Fruit fly (Drosophila melanogaster) whole organism, prepupa: ENCODE results near the gene Ubx.

Source experiments
- Blimp-1 ChIP-seq: fragments of 200-800 bp; sonication (Bioruptor generic); optimal IDR thresholded peaks from 3 replicates; lab custom pipeline; 2017; ENCODE audit warnings: missing biosample characterization, missing genetic modification characterization, mild to moderate bottlenecking, moderate library complexity, missing genetic modification reagents
- CG10669 ChIP-seq: fragments of 200-800 bp; sonication (Bioruptor generic); optimal IDR thresholded peaks from 3 replicates; lab custom pipeline; 2018; ENCODE audit warnings: missing biosample characterization, mild to moderate bottlenecking, missing genetic modification characterization, moderate library complexity
- CG11294 ChIP-seq: fragments of 200-800 bp; sonication (Bioruptor generic); IDR thresholded peaks from 2 replicates; pipeline ENCODE4 v1.3.6; 2022; ENCODE audit warnings: missing biosample characterization, missing genetic modification characterization
- CG1621 ChIP-seq: fragments of 200-800 bp; sonication (Bioruptor generic); optimal IDR thresholded peaks from 3 replicates; lab custom pipeline; 2018; ENCODE audit warnings: missing biosample characterization, mild to moderate bottlenecking, missing genetic modification characterization
- CG3032 ChIP-seq: fragments of 200-800 bp; optimal IDR thresholded peaks from 2 replicates; lab custom pipeline; 2019; ENCODE audit warnings: missing biosample characterization, mild to moderate bottlenecking, missing genetic modification characterization, moderate library complexity
- CG31627 ChIP-seq: fragments of 200-800 bp; sonication (Bioruptor generic); optimal IDR thresholded peaks from 3 replicates; lab custom pipeline; 2016; ENCODE audit warnings: missing biosample characterization, missing genetic modification characterization
- CG34406 ChIP-seq: fragments of 200-800 bp; sonication (Bioruptor generic); optimal IDR thresholded peaks from 3 replicates; lab custom pipeline; 2016; ENCODE audit warnings: missing biosample characterization, missing genetic modification characterization
- CG3919 ChIP-seq: fragments of 200-800 bp; sonication (Bioruptor generic); optimal IDR thresholded peaks from 3 replicates; lab custom pipeline; 2016; ENCODE audit warnings: missing biosample characterization, missing genetic modification characterization
- CG4318 ChIP-seq: fragments of 200-800 bp; sonication (Bioruptor generic); optimal IDR thresholded peaks from 3 replicates; lab custom pipeline; 2017; ENCODE audit warnings: missing biosample characterization, mild to moderate bottlenecking, missing genetic modification characterization
- CG6276 ChIP-seq: fragments of 200-800 bp; sonication (Bioruptor generic); optimal IDR thresholded peaks from 2 replicates; lab custom pipeline; 2017; ENCODE audit warnings: missing biosample characterization, mild to moderate bottlenecking, missing genetic modification characterization
- CG6792 ChIP-seq: fragments of 200-800 bp; sonication (Bioruptor generic); optimal IDR thresholded peaks from 3 replicates; lab custom pipeline; 2016; ENCODE audit warnings: missing biosample characterization, missing genetic modification characterization
- CG6854 ChIP-seq: fragments of 200-800 bp; sonication (Bioruptor generic); optimal IDR thresholded peaks from 2 replicates; lab custom pipeline; 2017; ENCODE audit warnings: missing biosample characterization, mild to moderate bottlenecking, missing genetic modification characterization
- CG7368 ChIP-seq: fragments of 200-800 bp; sonication (Bioruptor generic); optimal IDR thresholded peaks from 3 replicates; lab custom pipeline; 2016; ENCODE audit warnings: missing biosample characterization, missing genetic modification characterization
- CG8119 ChIP-seq: fragments of 200-800 bp; sonication (Bioruptor generic); IDR thresholded peaks from 3 replicates; pipeline ENCODE4 v1.3.6; 2022; ENCODE audit warnings: missing biosample characterization, missing genetic modification characterization
- CG8319 ChIP-seq: fragments of 200-800 bp; sonication (Bioruptor generic); optimal IDR thresholded peaks from 3 replicates; lab custom pipeline; 2016; ENCODE audit warnings: missing biosample characterization, missing genetic modification characterization
- CG8632 ChIP-seq: fragments of 200-800 bp; sonication (Bioruptor generic); optimal IDR thresholded peaks from 3 replicates; lab custom pipeline; 2016; ENCODE audit warnings: missing biosample characterization, missing genetic modification characterization
- CG9139 ChIP-seq: fragments of 200-800 bp; sonication (Bioruptor generic); optimal IDR thresholded peaks from 3 replicates; lab custom pipeline; 2017; ENCODE audit warnings: missing biosample characterization, mild to moderate bottlenecking, missing genetic modification characterization
- Eip75B ChIP-seq: fragments of 200-800 bp; sonication (Bioruptor generic); optimal IDR thresholded peaks from 3 replicates; lab custom pipeline; 2016; ENCODE audit warnings: missing biosample characterization, missing genetic modification characterization
- Eip78C ChIP-seq: fragments of 200-800 bp; sonication (Bioruptor generic); peaks from one replicate; lab custom pipeline; 2016; ENCODE audit warnings: missing biosample characterization, missing genetic modification characterization
- Eip93F ChIP-seq: fragments of 200-800 bp; sonication (Bioruptor generic); optimal IDR thresholded peaks from 2 replicates; lab custom pipeline; 2016; ENCODE audit warnings: missing biosample characterization, mild to moderate bottlenecking, missing genetic modification characterization
- Ets96B ChIP-seq: fragments of 200-800 bp; optimal IDR thresholded peaks from 2 replicates; lab custom pipeline; 2019; ENCODE audit warnings: missing biosample characterization, mild to moderate bottlenecking, missing genetic modification characterization, moderate library complexity
- Gug ChIP-seq: fragments of 200-800 bp; sonication (Bioruptor generic); IDR thresholded peaks from 2 replicates; pipeline ENCODE4 v1.3.6; 2022; ENCODE audit warnings: missing biosample characterization, missing genetic modification characterization
- Hr38 ChIP-seq: sonication (Bioruptor generic); optimal IDR thresholded peaks from 2 replicates; lab custom pipeline; 2016; ENCODE audit warnings: missing biosample characterization, missing genetic modification characterization
- Hr39 ChIP-seq: fragments of 200-800 bp; sonication (Bioruptor generic); optimal IDR thresholded peaks from 2 replicates; lab custom pipeline; 2016; ENCODE audit warnings: missing biosample characterization, missing genetic modification characterization
- Hr4 ChIP-seq: fragments of 200-800 bp; sonication (Bioruptor generic); optimal IDR thresholded peaks from 3 replicates; lab custom pipeline; 2016; ENCODE audit warnings: missing biosample characterization, missing genetic modification characterization
- Met ChIP-seq: fragments of 200-800 bp; sonication (Bioruptor generic); optimal IDR thresholded peaks from 3 replicates; lab custom pipeline; 2016; ENCODE audit warnings: missing biosample characterization, missing genetic modification characterization
- OdsH ChIP-seq: fragments of 200-800 bp; sonication (Bioruptor generic); optimal IDR thresholded peaks from 3 replicates; lab custom pipeline; 2016; ENCODE audit warnings: missing biosample characterization, missing genetic modification characterization
- Smox ChIP-seq: fragments of 200-800 bp; sonication (Bioruptor generic); optimal IDR thresholded peaks from 3 replicates; lab custom pipeline; 2016; ENCODE audit warnings: missing biosample characterization, missing genetic modification characterization
- Sox102F ChIP-seq: fragments of 200-800 bp; sonication (Bioruptor generic); optimal IDR thresholded peaks from 2 replicates; lab custom pipeline; 2016; ENCODE audit warnings: missing biosample characterization, mild to moderate bottlenecking, missing genetic modification characterization
- Sox14 ChIP-seq: fragments of 200-800 bp; sonication (Bioruptor generic); optimal IDR thresholded peaks from 3 replicates; lab custom pipeline; 2016; ENCODE audit warnings: missing biosample characterization, missing genetic modification characterization
- Sox15 ChIP-seq: fragments of 200-800 bp; sonication (Bioruptor generic); optimal IDR thresholded peaks from 3 replicates; lab custom pipeline; 2016; ENCODE audit warnings: missing biosample characterization, missing genetic modification characterization
- achi ChIP-seq: fragments of 200-800 bp; sonication (Bioruptor generic); optimal IDR thresholded peaks from 3 replicates; lab custom pipeline; 2016; ENCODE audit warnings: missing biosample characterization, missing genetic modification characterization
- cyc ChIP-seq: fragments of 200-800 bp; sonication (Bioruptor generic); optimal IDR thresholded peaks from 3 replicates; lab custom pipeline; 2016; ENCODE audit warnings: missing biosample characterization, missing genetic modification characterization
- dac ChIP-seq: fragments of 200-800 bp; sonication (Bioruptor generic); optimal IDR thresholded peaks from 2 replicates; lab custom pipeline; 2017; ENCODE audit warnings: missing biosample characterization, mild to moderate bottlenecking, missing genetic modification characterization
- eg ChIP-seq: fragments of 200-800 bp; sonication (Bioruptor generic); IDR thresholded peaks from 3 replicates; pipeline ENCODE4 v1.3.6; 2022; ENCODE audit warnings: missing biosample characterization, missing genetic modification characterization
- esn ChIP-seq: fragments of 200-800 bp; sonication (Bioruptor generic); optimal IDR thresholded peaks from 2 replicates; lab custom pipeline; 2016; ENCODE audit warnings: missing biosample characterization, mild to moderate bottlenecking, missing genetic modification characterization, moderate library complexity
- fd85E ChIP-seq: fragments of 200-800 bp; sonication (Bioruptor generic); optimal IDR thresholded peaks from 3 replicates; lab custom pipeline; 2016; ENCODE audit warnings: missing biosample characterization, missing genetic modification characterization
- fkh ChIP-seq: fragments of 200-800 bp; sonication (Bioruptor generic); optimal IDR thresholded peaks from 3 replicates; lab custom pipeline; 2017; ENCODE audit warnings: missing biosample characterization, mild to moderate bottlenecking, missing genetic modification characterization, moderate library complexity
- lz ChIP-seq: fragments of 200-800 bp; sonication (Bioruptor generic); optimal IDR thresholded peaks from 3 replicates; lab custom pipeline; 2016; ENCODE audit warnings: missing biosample characterization, missing genetic modification characterization
- pdm3 ChIP-seq: fragments of 200-800 bp; sonication (Bioruptor generic); optimal IDR thresholded peaks from 3 replicates; lab custom pipeline; 2016; ENCODE audit warnings: missing biosample characterization, missing genetic modification characterization
- spab ChIP-seq: fragments of 200-800 bp; sonication (Bioruptor generic); optimal IDR thresholded peaks from 2 replicates; lab custom pipeline; 2017; ENCODE audit warnings: missing biosample characterization, mild to moderate bottlenecking, missing genetic modification characterization, missing genetic modification reagents
- ss ChIP-seq, 2 experiments: fragments of 200-800 bp; sonication (Bioruptor generic); optimal IDR thresholded peaks; 2 replicates in 1 of 2; 3 replicates in 1 of 2; lab custom pipeline; 2017 to 2018; ENCODE audit warnings: mild to moderate bottlenecking in 2 of 2, missing biosample characterization in 2 of 2, missing genetic modification characterization in 2 of 2, moderate library complexity in 1 of 2
- topi ChIP-seq: fragments of 200-800 bp; sonication (Bioruptor generic); optimal IDR thresholded peaks from 3 replicates; lab custom pipeline; 2016; ENCODE audit warnings: missing biosample characterization, missing genetic modification characterization
- vri ChIP-seq: fragments of 200-800 bp; sonication (Bioruptor generic); optimal IDR thresholded peaks from 3 replicates; lab custom pipeline; 2016; ENCODE audit warnings: missing biosample characterization, mild to moderate bottlenecking, missing genetic modification characterization

Ubx gene

DNA sequence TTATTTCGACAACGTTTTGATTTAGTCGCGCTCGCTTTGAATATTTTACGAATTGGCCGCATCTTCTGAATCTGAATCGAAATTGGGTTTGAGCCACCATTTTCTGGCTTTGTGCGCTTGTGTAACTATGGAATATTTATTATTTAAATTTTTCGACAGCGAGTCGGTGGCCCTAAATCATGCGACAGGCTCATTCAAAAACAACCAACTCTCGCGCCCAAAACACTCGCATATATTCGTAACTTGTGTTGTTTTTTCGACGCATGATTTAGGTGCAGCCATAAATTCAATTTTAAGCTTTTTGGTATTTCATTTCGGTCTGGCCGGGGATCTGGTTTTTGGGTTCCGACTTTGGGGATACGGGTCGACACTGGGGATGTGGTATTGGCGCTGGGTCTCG is 20.6 kb upstream of the Ubx start:
- TF ChIP-seq topi (GFP tag; lab: Kevin White, UChicago) (no peak), CG7368 (no peak), CG10669 (GFP tag; lab: Kevin White, UChicago) (no peak), CG3919 (GFP tag; lab: Kevin White, UChicago) (no peak), fkh (GFP tag; lab: Kevin White, UChicago) (no peak), CG11294 (GFP tag; lab: Robert Waterston, UW) (no peak), CG1621 (no peak), Blimp-1 (GFP tag; lab: Kevin White, UChicago) (no peak), CG6276 (no peak), Sox15 (no peak), CG8632 (GFP tag; lab: Kevin White, UChicago) (no peak), Smox (GFP tag; lab: Kevin White, UChicago) (no peak)

DNA sequence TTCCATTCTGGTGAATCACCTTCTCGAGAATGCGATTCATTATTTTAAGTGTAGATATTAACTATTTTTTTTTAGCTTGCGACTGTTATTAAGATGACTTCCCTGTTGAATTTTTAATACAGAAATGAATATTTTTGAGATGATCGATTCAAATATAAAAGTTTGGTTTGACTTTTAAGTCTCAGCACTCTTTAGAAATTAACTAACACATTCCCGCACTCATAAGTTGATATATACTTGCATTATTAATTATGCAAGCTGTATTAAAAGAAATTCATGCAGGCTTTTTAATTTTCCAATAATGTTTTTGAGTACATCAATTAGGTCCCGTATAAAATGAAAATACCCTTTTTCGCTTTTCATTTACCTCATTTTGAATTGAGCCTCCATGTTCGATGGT is 17.0 kb upstream of the Ubx start, which contains the start of gene CG31275:
TSS of gene CG31275 (minus strand) at position 101 of the 400 bp plus-strand sequence.
- TF ChIP-seq cyc (GFP tag; lab: Kevin White, UChicago) (no peak), CG3032 (tag; lab: Kevin White, UChicago) (no peak), CG4318 (GFP tag; lab: Kevin White, UChicago) (no peak), topi (GFP tag; lab: Kevin White, UChicago) (no peak), Gug (no peak), esn (GFP tag; lab: Kevin White, UChicago) (no peak), eg (no peak), Hr39 (GFP tag; lab: Kevin White, UChicago) (no peak), CG9139 (GFP tag; lab: Kevin White, UChicago) (no peak), Sox14 (no peak)
- TF ChIP-seq, all 60 proteins: peak for 0

DNA sequence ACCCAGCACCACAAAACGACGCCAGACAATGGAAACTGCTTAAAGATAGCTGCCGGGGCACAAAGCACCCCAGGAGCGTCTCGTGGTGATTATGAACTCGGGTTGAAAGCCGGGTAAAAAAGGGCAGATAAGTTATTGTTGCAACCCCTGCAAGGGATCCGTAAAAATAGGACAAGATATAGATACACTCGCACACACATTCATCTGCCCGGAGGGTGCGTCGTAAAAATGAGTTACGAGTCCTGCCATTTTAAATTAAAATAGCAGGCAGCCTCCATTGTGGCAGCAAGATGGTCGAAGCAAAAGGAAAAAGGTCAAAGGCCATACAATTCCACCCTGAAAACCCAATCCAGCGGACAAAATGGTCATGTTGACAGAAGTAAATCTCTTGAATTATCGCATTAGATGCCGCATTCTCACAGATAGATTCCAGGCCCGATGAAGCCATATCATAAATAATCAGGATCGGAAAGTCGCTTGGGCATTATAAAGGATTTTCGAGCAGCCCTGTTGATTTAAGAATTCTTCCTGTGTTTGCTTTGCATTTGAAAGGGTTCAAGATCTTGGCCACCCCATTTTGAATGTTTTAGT is 15.9 kb upstream of the Ubx start:
- no peak for TF ChIP-seq CG7368

DNA sequence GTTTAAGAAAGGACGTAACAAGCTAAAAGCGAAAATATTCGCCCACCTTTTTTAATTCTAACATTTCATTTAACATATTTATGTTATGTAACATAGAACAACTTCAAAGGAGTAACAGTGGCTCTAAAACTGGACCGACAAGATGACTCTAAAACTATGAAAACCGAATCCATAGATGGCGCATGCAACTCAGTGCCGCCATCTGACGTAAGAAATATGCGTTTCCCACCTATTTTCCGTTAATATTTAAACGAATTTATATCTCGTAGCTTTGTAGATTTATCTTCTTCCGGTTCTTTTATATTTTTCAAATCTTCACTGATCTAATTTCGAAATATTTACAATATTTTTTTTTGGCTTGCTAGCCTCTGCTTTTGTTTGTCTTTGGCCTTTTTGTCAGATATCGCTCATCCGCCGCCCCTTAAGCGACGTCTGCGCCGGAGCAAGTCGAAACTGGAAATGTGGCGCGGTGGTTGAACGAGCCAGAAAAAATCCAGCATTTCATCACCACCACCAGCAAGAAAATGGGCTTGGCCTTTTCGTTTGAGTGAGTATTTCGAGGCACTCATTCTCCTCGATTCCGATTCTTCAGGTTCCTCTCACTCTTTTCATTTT is 14.4 kb upstream of the Ubx start:
- TF ChIP-seq Met (GFP tag; lab: Kevin White, UChicago) = peak; percentile 10
- no peak for TF ChIP-seq CG3032 (tag; lab: Kevin White, UChicago)
- TF ChIP-seq Eip78C (GFP tag; lab: Kevin White, UChicago) = peak; percentile 47
- no peak for TF ChIP-seq ss (GFP tag; optimal IDR thresholded peaks at IDR 0.05; lab: Kevin White, UChicago)
- TF ChIP-seq Hr38 (GFP tag; lab: Kevin White, UChicago) = no peak
- TF ChIP-seq CG34406 (GFP tag; lab: Kevin White, UChicago) = no peak
- TF ChIP-seq topi (GFP tag; lab: Kevin White, UChicago) = peak; percentile 8
- no peak for TF ChIP-seq achi (GFP tag; lab: Kevin White, UChicago)
- TF ChIP-seq Hr39 (GFP tag; lab: Kevin White, UChicago) = peak; percentile 46
- no peak for TF ChIP-seq CG9139 (GFP tag; lab: Kevin White, UChicago)
- no peak for TF ChIP-seq Blimp-1 (GFP tag; lab: Kevin White, UChicago)
- no peak for TF ChIP-seq CG6854 (GFP tag; lab: Kevin White, UChicago)
- TF ChIP-seq dac (GFP tag; lab: Kevin White, UChicago) = no peak
- TF ChIP-seq CG31627 (GFP tag; lab: Kevin White, UChicago) = peak; percentile 45
- no peak for TF ChIP-seq lz (GFP tag; lab: Kevin White, UChicago)
- TF ChIP-seq Eip75B (GFP tag; lab: Kevin White, UChicago) = peak; percentile 5
- peak; percentile 30 for TF ChIP-seq esn (GFP tag; lab: Kevin White, UChicago)
- TF ChIP-seq cyc (GFP tag; lab: Kevin White, UChicago) = peak; percentile 39
- peak; percentile 14 for TF ChIP-seq vri (GFP tag; lab: Kevin White, UChicago)
- no peak for TF ChIP-seq Smox (GFP tag; lab: Kevin White, UChicago)
- peak; percentile 25 for TF ChIP-seq CG3919 (GFP tag; lab: Kevin White, UChicago)
- TF ChIP-seq Hr4 (GFP tag; lab: Kevin White, UChicago) = peak; percentile 8
- TF ChIP-seq CG6276 = no peak
- TF ChIP-seq pdm3 (GFP tag; lab: Kevin White, UChicago) = peak; percentile 7
- TF ChIP-seq CG8319 = no peak
- TF ChIP-seq spab (GFP tag; lab: Kevin White, UChicago) = no peak
- no peak for TF ChIP-seq Sox102F
- no peak for TF ChIP-seq Ets96B (tag; lab: Kevin White, UChicago)
- peak; percentile 9 for TF ChIP-seq OdsH (GFP tag; lab: Kevin White, UChicago)
- no peak for TF ChIP-seq CG8119 (GFP tag; lab: Robert Waterston, UW)
- TF ChIP-seq CG8632 (GFP tag; lab: Kevin White, UChicago) = no peak
- no peak for TF ChIP-seq Eip93F
- no peak for TF ChIP-seq fd85E
- TF ChIP-seq CG11294 (GFP tag; lab: Robert Waterston, UW) = no peak
- TF ChIP-seq CG6792 (GFP tag; lab: Kevin White, UChicago) = no peak
